Worm (Caenorhabditis elegans): Measurements from ENCODE around the gene fbxc-40.
"Not testable (repeated sequence)": the region's sequence is repeated elsewhere in the genome, so short reads cannot be mapped to it uniquely, and the experiment has no call there.

DNA sequence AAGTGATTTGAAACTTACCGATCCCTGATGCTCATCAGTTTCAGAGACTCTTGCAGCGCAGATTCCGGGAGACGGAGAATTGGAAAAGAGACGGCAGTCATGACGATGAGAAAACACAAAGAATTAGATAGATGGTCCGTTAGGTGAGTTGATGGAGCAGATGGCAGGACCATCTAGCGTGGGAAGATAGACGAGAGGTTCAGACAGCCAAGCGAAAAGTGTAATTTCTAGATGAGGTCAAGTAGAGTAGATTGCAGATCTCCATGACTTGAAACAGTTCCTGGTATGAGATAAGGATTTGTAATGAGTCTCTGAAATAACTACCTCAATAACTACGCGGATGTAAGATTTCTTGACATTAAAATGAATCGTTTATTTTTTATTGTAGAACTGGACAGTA is 10.3 kb downstream of the fbxc-40 start, which contains the start of gene F45D11.11:
- TF ChIP-seq hmbx-1 (tag; optimal IDR thresholded peaks at IDR 0.05); pes-1 (GFP tag; IDR thresholded peaks at IDR 0.05): not testable (repeated sequence)

Measured in whole organism, early embryonic.